6 fruit fly cellular contexts compared by ENCODE assay signal in genomic region chr3R:20850395-20851039, dm6.
TF ChIP-seq lines count a peak whose summit lies in the region.

RpS30 (plus strand) TSS chr3R:20850516.

- TF ChIP-seq CTCF in S2 (optimal IDR thresholded peaks at IDR 0.05; lab: Kevin White, UChicago), result peak; percentile 39 to 41
- peak; percentile 41 for TF ChIP-seq CTCF in whole organism, embryonic (GFP tag; optimal IDR thresholded peaks at IDR 0.05; lab: Kevin White, UChicago)

TF ChIP-seq in whole organism, adult, 20 proteins besides CTCF, POLR2A, EP300 and RAD21:
- TF ChIP-seq CG11617 (GFP tag; optimal IDR thresholded peaks at IDR 0.05; lab: Kevin White, UChicago), result no peak
- TF ChIP-seq bab1 (GFP tag; optimal IDR thresholded peaks at IDR 0.05; lab: Kevin White, UChicago), result peak; percentile 79
- TF ChIP-seq cic (GFP tag; optimal IDR thresholded peaks at IDR 0.05; lab: Kevin White, UChicago), result peak; percentile 25
- TF ChIP-seq CG33017 (tag; optimal IDR thresholded peaks at IDR 0.05; lab: Kevin White, UChicago), result no peak
- no peak for TF ChIP-seq CG5204 (GFP tag; optimal IDR thresholded peaks at IDR 0.05; lab: Kevin White, UChicago)
- peak; percentile 51 for TF ChIP-seq tj (GFP tag; optimal IDR thresholded peaks at IDR 0.05; lab: Kevin White, UChicago)
- peak; percentile 1 for TF ChIP-seq toe (GFP tag; optimal IDR thresholded peaks at IDR 0.05; lab: Kevin White, UChicago)
- TF ChIP-seq Hr96 (GFP tag; optimal IDR thresholded peaks at IDR 0.05; lab: Kevin White, UChicago), result peak; percentile 37
- TF ChIP-seq Mnt (GFP tag; optimal IDR thresholded peaks at IDR 0.05; lab: Kevin White, UChicago), result peak; percentile 92
- TF ChIP-seq cnc (optimal IDR thresholded peaks at IDR 0.05; lab: Kevin White, UChicago), result no peak
- TF ChIP-seq CG14711 (tag; optimal IDR thresholded peaks at IDR 0.05; lab: Kevin White, UChicago), result peak; percentile 72
- peak; percentile 22 for TF ChIP-seq CG1620 (GFP tag; optimal IDR thresholded peaks at IDR 0.05; lab: Kevin White, UChicago)
- TF ChIP-seq kay (GFP tag; lab: Kevin White, UChicago; ENCODE audit: borderline replicate concordance), result no peak
- no peak for TF ChIP-seq CG7045 (GFP tag; optimal IDR thresholded peaks at IDR 0.05; lab: Kevin White, UChicago)
- no peak for TF ChIP-seq Crg-1 (GFP tag; optimal IDR thresholded peaks at IDR 0.05; lab: Kevin White, UChicago)
- peak; percentile 55 for TF ChIP-seq CG7101 (tag; optimal IDR thresholded peaks at IDR 0.05; lab: Kevin White, UChicago)
- TF ChIP-seq pad (GFP tag; optimal IDR thresholded peaks at IDR 0.05; lab: Kevin White, UChicago), result peak; percentile 37

TF ChIP-seq in whole organism, embryonic, 481 proteins besides CTCF, POLR2A, EP300 and RAD21 (continues in another document):
- TF ChIP-seq vnd (GFP tag; IDR thresholded peaks at IDR 0.05; lab: Robert Waterston, UW; ENCODE audit: partially characterized antibody) (peak; percentile 94), sisA (GFP tag; IDR thresholded peaks at IDR 0.05; lab: Robert Waterston, UW) (no peak), CG11560 (tag; IDR thresholded peaks at IDR 0.05; lab: Robert Waterston, UW) (peak; percentile 80; the same call in 2 of the 3 replicates), gcm2 (GFP tag; optimal IDR thresholded peaks at IDR 0.05; lab: Kevin White, UChicago) (no peak), Adf1 (GFP tag; IDR thresholded peaks at IDR 0.05; lab: Robert Waterston, UW) (no peak), CG11696 (GFP tag; IDR thresholded peaks at IDR 0.05; lab: Robert Waterston, UW) (no peak), CG1233 (GFP tag; optimal IDR thresholded peaks at IDR 0.05; lab: Kevin White, UChicago) (peak; percentile 16), MBD-R2 (GFP tag; IDR thresholded peaks at IDR 0.05; lab: Robert Waterston, UW) (peak; percentile 43; the same call in 1 of the 2 replicates), CG7987 (GFP tag; optimal IDR thresholded peaks at IDR 0.05; lab: Kevin White, UChicago) (peak; percentile 64), CG12769 (tag; optimal IDR thresholded peaks at IDR 0.05; lab: Kevin White, UChicago) (peak; percentile 69), kah (GFP tag; optimal IDR thresholded peaks at IDR 0.05; lab: Kevin White, UChicago) (no peak), tgo (GFP tag; IDR thresholded peaks at IDR 0.05; lab: Robert Waterston, UW) (no peak), D (optimal IDR thresholded peaks at IDR 0.05; lab: Kevin White, UChicago) (no peak), D (GFP tag; optimal IDR thresholded peaks at IDR 0.05; lab: Kevin White, UChicago) (no peak), Hsf (GFP tag; optimal IDR thresholded peaks at IDR 0.05; lab: Kevin White, UChicago) (peak; percentile 46), Dbx (GFP tag; IDR thresholded peaks at IDR 0.05; lab: Robert Waterston, UW) (peak; percentile 74; the same call in 2 of the 3 replicates), hb (GFP tag; IDR thresholded peaks at IDR 0.05; lab: Robert Waterston, UW; ENCODE audit: partially characterized antibody) (peak; percentile 96), nom (GFP tag; optimal IDR thresholded peaks at IDR 0.05; lab: Kevin White, UChicago) (no peak)

TF ChIP-seq in whole organism, prepupa, 60 proteins besides CTCF, POLR2A, EP300 and RAD21:
- TF ChIP-seq Eip78C (GFP tag; lab: Kevin White, UChicago) (peak; percentile 18), acj6 (GFP tag; optimal IDR thresholded peaks at IDR 0.05; lab: Kevin White, UChicago) (no peak), dac (GFP tag; optimal IDR thresholded peaks at IDR 0.05; lab: Kevin White, UChicago) (no peak), CG3032 (tag; optimal IDR thresholded peaks at IDR 0.05; lab: Kevin White, UChicago) (peak; percentile 30), CG31627 (GFP tag; optimal IDR thresholded peaks at IDR 0.05; lab: Kevin White, UChicago) (peak; percentile 11), pdm3 (GFP tag; optimal IDR thresholded peaks at IDR 0.05; lab: Kevin White, UChicago) (no peak), esn (GFP tag; optimal IDR thresholded peaks at IDR 0.05; lab: Kevin White, UChicago) (peak; percentile 43), lz (GFP tag; optimal IDR thresholded peaks at IDR 0.05; lab: Kevin White, UChicago) (peak; percentile 44), CG11762 (GFP tag; optimal IDR thresholded peaks at IDR 0.05; lab: Kevin White, UChicago; ENCODE audit: insufficient read depth) (no peak), fd85E (GFP tag; optimal IDR thresholded peaks at IDR 0.05; lab: Kevin White, UChicago) (no peak), Sox15 (GFP tag; optimal IDR thresholded peaks at IDR 0.05; lab: Kevin White, UChicago) (no peak), Smox (GFP tag; optimal IDR thresholded peaks at IDR 0.05; lab: Kevin White, UChicago) (peak; percentile 0), CG8632 (GFP tag; optimal IDR thresholded peaks at IDR 0.05; lab: Kevin White, UChicago) (no peak)

TF ChIP-seq in whole organism, pupa, 21 proteins besides CTCF, POLR2A, EP300 and RAD21:
- TF ChIP-seq CG14655 (GFP tag; optimal IDR thresholded peaks at IDR 0.05; lab: Kevin White, UChicago) (no peak), CG4496 (GFP tag; IDR thresholded peaks at IDR 0.05; lab: Robert Waterston, UW) (no peak), gl (tag; optimal IDR thresholded peaks at IDR 0.05; lab: Kevin White, UChicago) (no peak), Snoo (tag; optimal IDR thresholded peaks at IDR 0.05; lab: Kevin White, UChicago) (peak; percentile 24), CG34367 (tag; optimal IDR thresholded peaks at IDR 0.05; lab: Kevin White, UChicago) (no peak), CG9948 (tag; optimal IDR thresholded peaks at IDR 0.05; lab: Kevin White, UChicago) (no peak), Pif1A (GFP tag; optimal IDR thresholded peaks at IDR 0.05; lab: Kevin White, UChicago) (no peak), EcR (GFP tag; optimal IDR thresholded peaks at IDR 0.05; lab: Kevin White, UChicago) (no peak)

TF ChIP-seq in whole organism, wandering third instar larva, 38 proteins besides CTCF, POLR2A, EP300 and RAD21:
- TF ChIP-seq Vsx2 (GFP tag; optimal IDR thresholded peaks at IDR 0.05; lab: Kevin White, UChicago; ENCODE audit: partially characterized antibody) (no peak), lola (GFP tag; optimal IDR thresholded peaks at IDR 0.05; lab: Kevin White, UChicago) (no peak), OdsH (GFP tag; optimal IDR thresholded peaks at IDR 0.05; lab: Kevin White, UChicago) (no peak), fru (GFP tag; optimal IDR thresholded peaks at IDR 0.05; lab: Kevin White, UChicago) (peak; percentile 26), dl (GFP tag; optimal IDR thresholded peaks at IDR 0.05; lab: Kevin White, UChicago; ENCODE audit: insufficient read depth in 1 of 2, partially characterized antibody in 2 of 2) (no peak), tai (GFP tag; optimal IDR thresholded peaks at IDR 0.05; lab: Kevin White, UChicago) (no peak), Abd-B (GFP tag; optimal IDR thresholded peaks at IDR 0.05; lab: Kevin White, UChicago) (no peak), CG32264 (GFP tag; optimal IDR thresholded peaks at IDR 0.05; lab: Kevin White, UChicago) (no peak), Dif (GFP tag; optimal IDR thresholded peaks at IDR 0.05; lab: Kevin White, UChicago; ENCODE audit: partially characterized antibody) (no peak), sv (GFP tag; optimal IDR thresholded peaks at IDR 0.05; lab: Kevin White, UChicago) (no peak), pan (optimal IDR thresholded peaks at IDR 0.05; lab: Kevin White, UChicago) (no peak), Jra (GFP tag; optimal IDR thresholded peaks at IDR 0.05; lab: Kevin White, UChicago) (peak; percentile 12), dmrt93B (GFP tag; optimal IDR thresholded peaks at IDR 0.05; lab: Kevin White, UChicago) (peak; percentile 2), Rel (GFP tag; optimal IDR thresholded peaks at IDR 0.05; lab: Kevin White, UChicago) (no peak), Rel (tag; optimal IDR thresholded peaks at IDR 0.05; lab: Kevin White, UChicago) (peak; percentile 12), ey (GFP tag; optimal IDR thresholded peaks at IDR 0.05; lab: Kevin White, UChicago) (peak; percentile 6), Sp1 (GFP tag; optimal IDR thresholded peaks at IDR 0.05; lab: Kevin White, UChicago) (no peak), woc (GFP tag; optimal IDR thresholded peaks at IDR 0.05; lab: Kevin White, UChicago) (no peak), Hnf4 (GFP tag; optimal IDR thresholded peaks at IDR 0.05; lab: Kevin White, UChicago) (peak; percentile 65), brk (GFP tag; optimal IDR thresholded peaks at IDR 0.05; lab: Kevin White, UChicago) (peak; percentile 56), GATAd (GFP tag; optimal IDR thresholded peaks at IDR 0.05; lab: Kevin White, UChicago) (no peak), Mio (GFP tag; optimal IDR thresholded peaks at IDR 0.05; lab: Kevin White, UChicago) (no peak), CG9705 (GFP tag; optimal IDR thresholded peaks at IDR 0.05; lab: Kevin White, UChicago) (peak; percentile 24), CrebA (GFP tag; optimal IDR thresholded peaks at IDR 0.05; lab: Kevin White, UChicago; ENCODE audit: borderline replicate concordance) (peak; percentile 13), psq (GFP tag; optimal IDR thresholded peaks at IDR 0.05; lab: Kevin White, UChicago) (peak; percentile 5), sage (GFP tag; optimal IDR thresholded peaks at IDR 0.05; lab: Kevin White, UChicago) (no peak), rgr (GFP tag; optimal IDR thresholded peaks at IDR 0.05; lab: Kevin White, UChicago) (no peak), usp (GFP tag; optimal IDR thresholded peaks at IDR 0.05; lab: Kevin White, UChicago) (no peak), Myc (optimal IDR thresholded peaks at IDR 0.05; lab: Kevin White, UChicago) (peak; percentile 54), Hr78 (GFP tag; optimal IDR thresholded peaks at IDR 0.05; lab: Kevin White, UChicago) (no peak), br (GFP tag; optimal IDR thresholded peaks at IDR 0.05; lab: Kevin White, UChicago) (no peak), Dfd (GFP tag; optimal IDR thresholded peaks at IDR 0.05; lab: Kevin White, UChicago) (no peak), HLH106 (tag; optimal IDR thresholded peaks at IDR 0.05; lab: Kevin White, UChicago) (peak; percentile 40), dsf (GFP tag; optimal IDR thresholded peaks at IDR 0.05; lab: Kevin White, UChicago; ENCODE audit: borderline replicate concordance) (no peak), Hr83 (GFP tag; optimal IDR thresholded peaks at IDR 0.05; lab: Kevin White, UChicago; ENCODE audit: poor library complexity, severe bottlenecking) (peak; percentile 79), foxo (GFP tag; optimal IDR thresholded peaks at IDR 0.05; lab: Kevin White, UChicago) (no peak), jim (GFP tag; optimal IDR thresholded peaks at IDR 0.05; lab: Kevin White, UChicago) (no peak), h (GFP tag; optimal IDR thresholded peaks at IDR 0.05; lab: Kevin White, UChicago) (peak; percentile 49), N (GFP tag; optimal IDR thresholded peaks at IDR 0.05; lab: Kevin White, UChicago) (no peak)
